Fruit fly (Drosophila melanogaster): Measurements from ENCODE around the gene Strump.

Gene Strump

DNA sequence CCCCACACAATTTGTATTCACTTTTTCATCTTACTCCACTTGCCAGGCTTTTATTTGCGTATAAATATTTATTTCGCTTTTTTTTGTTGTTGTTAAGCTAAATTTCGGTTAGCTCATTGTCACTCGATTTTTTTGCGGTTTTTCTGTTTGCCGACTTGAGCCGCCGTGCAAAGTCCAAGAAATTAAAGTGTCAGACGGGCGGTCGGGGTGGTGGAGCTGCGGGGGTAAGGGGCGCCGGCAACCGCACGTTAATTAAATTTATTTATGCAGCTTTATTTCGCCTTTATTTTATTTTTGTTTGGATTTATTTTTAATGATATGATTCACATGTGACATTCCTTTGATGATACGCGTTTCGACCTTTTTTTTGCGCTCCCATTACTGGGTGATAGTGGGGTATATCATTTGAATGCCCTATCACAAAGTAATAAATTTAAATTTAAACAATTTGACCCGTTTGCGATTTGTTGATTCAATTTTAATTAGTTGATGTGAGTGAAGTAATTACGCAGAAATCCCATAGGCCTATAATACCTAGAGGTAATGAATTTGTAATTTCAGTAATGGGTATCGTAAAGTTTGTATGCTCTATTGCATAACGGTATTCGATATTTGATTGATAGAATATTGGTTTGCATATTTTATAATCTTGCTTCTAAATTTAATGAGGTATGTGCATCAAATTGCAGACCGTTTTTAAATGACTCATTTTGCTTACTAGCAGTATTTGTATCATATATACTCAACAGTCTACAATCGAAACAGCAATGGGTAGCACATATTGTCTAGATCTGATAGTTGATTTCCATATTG is 43.8 kb downstream of the Strump start (continued):
- TF ChIP-seq CG11695 (GFP tag; IDR thresholded peaks at IDR 0.05) (peak; percentile 50; the same call in 1 of the 3 replicates), CG6689 (GFP tag; IDR thresholded peaks at IDR 0.05) (no peak), CG30020 (tag; optimal IDR thresholded peaks at IDR 0.05) (no peak), Dfd (GFP tag; optimal IDR thresholded peaks at IDR 0.05) (no peak), CG31441 (GFP tag; IDR thresholded peaks at IDR 0.05) (0 out of 2 replicates have a peak, but pooled peaks have one; percentile 17), tna (GFP tag; IDR thresholded peaks at IDR 0.05; ENCODE audit: partially characterized antibody) (0 out of 2 replicates have a peak, but pooled peaks have one; percentile 23), CG6765 (GFP tag; optimal IDR thresholded peaks at IDR 0.05) (no peak), CG14860 (GFP tag; IDR thresholded peaks at IDR 0.05; ENCODE audit: partially characterized antibody) (no peak), CG3838 (GFP tag; optimal IDR thresholded peaks at IDR 0.05) (peak; percentile 32), B-H1 (GFP tag; IDR thresholded peaks at IDR 0.05) (no peak; the same call in 2 of the 3 replicates), Elba2 (GFP tag; optimal IDR thresholded peaks at IDR 0.05) (no peak), Dbx (GFP tag; IDR thresholded peaks at IDR 0.05) (peak; percentile 62; the same call in 2 of the 3 replicates), Fer2 (tag; optimal IDR thresholded peaks at IDR 0.05) (no peak), sc (optimal IDR thresholded peaks at IDR 0.05) (no peak), sc (GFP tag; optimal IDR thresholded peaks at IDR 0.05) (no peak), CG8478 (optimal IDR thresholded peaks at IDR 0.05) (no peak), hth (optimal IDR thresholded peaks at IDR 0.05) (no peak), CG9727 (GFP tag; optimal IDR thresholded peaks at IDR 0.05) (peak; percentile 31), NC2β (GFP tag; optimal IDR thresholded peaks at IDR 0.05) (no peak), stwl (tag; optimal IDR thresholded peaks at IDR 0.05) (no peak), Gsc (GFP tag; IDR thresholded peaks at IDR 0.05) (no peak), slbo (GFP tag; IDR thresholded peaks at IDR 0.05) (peak; percentile 78), MBD-R2 (GFP tag; IDR thresholded peaks at IDR 0.05) (no peak), kni (GFP tag; optimal IDR thresholded peaks at IDR 0.05) (no peak), CG15514 (GFP tag; optimal IDR thresholded peaks at IDR 0.05) (peak; percentile 4), zen2 (GFP tag; IDR thresholded peaks at IDR 0.05; ENCODE audit: partially characterized antibody) (no peak), Deaf1 (tag; optimal IDR thresholded peaks at IDR 0.05) (peak; percentile 8), jumu (GFP tag; optimal IDR thresholded peaks at IDR 0.05) (peak; percentile 5), mirr (GFP tag; optimal IDR thresholded peaks at IDR 0.05) (no peak), cwo (GFP tag; optimal IDR thresholded peaks at IDR 0.05) (no peak), CG11085 (GFP tag; IDR thresholded peaks at IDR 0.05) (no peak), Nf-YA (GFP tag; IDR thresholded peaks at IDR 0.05) (no peak), Lhr (GFP tag; optimal IDR thresholded peaks at IDR 0.05) (no peak), nerfin-1 (tag; optimal IDR thresholded peaks at IDR 0.05) (no peak), crp (GFP tag; optimal IDR thresholded peaks at IDR 0.05) (no peak), CG10462 (GFP tag; optimal IDR thresholded peaks at IDR 0.05) (no peak), abd-A (tag; optimal IDR thresholded peaks at IDR 0.05) (no peak), CG6272 (GFP tag; IDR thresholded peaks at IDR 0.05) (no peak), Poxn (GFP tag; IDR thresholded peaks at IDR 0.05) (no peak), CG10147 (GFP tag; optimal IDR thresholded peaks at IDR 0.05) (peak; percentile 68), GATAe (GFP tag; conservative IDR thresholded peaks at IDR 0.05) (no peak), CG18619 (GFP tag; optimal IDR thresholded peaks at IDR 0.05) (peak; percentile 22), Sry-δ (GFP tag; optimal IDR thresholded peaks at IDR 0.05) (no peak), CG10366 (GFP tag; IDR thresholded peaks at IDR 0.05) (peak; percentile 37), odd (GFP tag; optimal IDR thresholded peaks at IDR 0.05) (no peak), br (optimal IDR thresholded peaks at IDR 0.05) (no peak), vvl (GFP tag; IDR thresholded peaks at IDR 0.05) (peak; percentile 60), CG10543 (GFP tag; optimal IDR thresholded peaks at IDR 0.05) (no peak), CG14014 (GFP tag; IDR thresholded peaks at IDR 0.05) (peak; percentile 6; the same call in 1 of the 2 replicates), CHES-1-like (GFP tag; optimal IDR thresholded peaks at IDR 0.05) (peak; percentile 50)
